Fruit fly (Drosophila melanogaster): ENCODE results near the gene Pdxk.

Gene Pdxk

DNA sequence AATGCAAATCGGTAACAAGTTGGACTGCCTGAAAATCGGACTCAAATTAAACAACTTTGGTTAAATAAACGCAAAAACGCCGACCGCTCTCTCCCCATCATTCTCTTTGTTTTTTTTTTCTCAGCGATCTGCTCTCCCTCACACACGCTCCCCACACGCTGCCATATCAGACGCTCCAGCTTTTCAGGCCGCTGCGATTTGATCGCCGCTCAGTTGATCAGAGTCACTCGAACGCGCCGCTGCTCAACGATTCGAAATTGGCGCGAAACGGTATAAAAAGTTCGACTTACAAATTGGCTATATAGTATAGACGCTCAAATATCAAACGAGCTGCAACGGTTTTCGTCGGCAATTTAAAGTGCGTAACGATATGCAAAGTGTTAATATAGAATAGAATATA is 19.9 kb upstream of the Pdxk start:
- TF ChIP-seq CG12768 (GFP tag; optimal IDR thresholded peaks at IDR 0.05) (peak; percentile 40), Mnt (GFP tag; optimal IDR thresholded peaks at IDR 0.05) (peak; percentile 30), Clk (GFP tag; optimal IDR thresholded peaks at IDR 0.05) (no peak), Hr96 (GFP tag; optimal IDR thresholded peaks at IDR 0.05) (peak; percentile 1)

dm6 chr3L:9340839-9341238 is 19.3 kb upstream of the Pdxk start:
- TF ChIP-seq Crg-1 (GFP tag; optimal IDR thresholded peaks at IDR 0.05) (no peak), CG12768 (GFP tag; optimal IDR thresholded peaks at IDR 0.05) (peak; percentile 2), cic (GFP tag; optimal IDR thresholded peaks at IDR 0.05) (peak; percentile 21)

- TF ChIP-seq CG33017 (tag; optimal IDR thresholded peaks at IDR 0.05) = no peak
- peak; percentile 42 for TF ChIP-seq CG12768 (GFP tag; optimal IDR thresholded peaks at IDR 0.05)
Observed at dm6 chr3L:9343963-9344362, 16.2 kb upstream of the Pdxk start.

DNA sequence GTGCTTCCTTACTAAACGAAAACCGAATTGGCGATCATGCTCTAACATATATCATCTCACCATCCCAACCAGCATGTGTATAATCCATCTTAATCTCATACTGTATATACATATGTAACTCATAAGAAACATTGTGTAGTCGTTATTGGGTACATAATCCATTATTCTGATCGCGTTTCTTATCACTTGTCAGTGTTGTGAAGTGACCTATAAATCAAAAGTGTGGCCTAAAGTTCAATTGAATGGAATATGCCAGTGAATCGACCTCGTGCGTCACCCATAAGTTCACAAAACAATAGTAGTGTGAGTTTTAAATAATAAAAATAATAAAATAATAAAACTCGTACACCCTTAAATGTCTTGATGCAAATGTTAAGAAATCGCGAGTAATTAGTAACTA is 15.0 kb upstream of the Pdxk start:
- TF ChIP-seq toe (GFP tag; optimal IDR thresholded peaks at IDR 0.05) (no peak), ovo (GFP tag; optimal IDR thresholded peaks at IDR 0.05) (no peak), cnc (optimal IDR thresholded peaks at IDR 0.05) (no peak), bab1 (GFP tag; optimal IDR thresholded peaks at IDR 0.05) (no peak), CG1620 (GFP tag; optimal IDR thresholded peaks at IDR 0.05) (no peak), cic (GFP tag; optimal IDR thresholded peaks at IDR 0.05) (no peak), CG33017 (tag; optimal IDR thresholded peaks at IDR 0.05) (no peak), Mnt (GFP tag; optimal IDR thresholded peaks at IDR 0.05) (no peak), CG7101 (tag; optimal IDR thresholded peaks at IDR 0.05) (no peak), Hr96 (GFP tag; optimal IDR thresholded peaks at IDR 0.05) (no peak), Crg-1 (GFP tag; optimal IDR thresholded peaks at IDR 0.05) (no peak)

DNA sequence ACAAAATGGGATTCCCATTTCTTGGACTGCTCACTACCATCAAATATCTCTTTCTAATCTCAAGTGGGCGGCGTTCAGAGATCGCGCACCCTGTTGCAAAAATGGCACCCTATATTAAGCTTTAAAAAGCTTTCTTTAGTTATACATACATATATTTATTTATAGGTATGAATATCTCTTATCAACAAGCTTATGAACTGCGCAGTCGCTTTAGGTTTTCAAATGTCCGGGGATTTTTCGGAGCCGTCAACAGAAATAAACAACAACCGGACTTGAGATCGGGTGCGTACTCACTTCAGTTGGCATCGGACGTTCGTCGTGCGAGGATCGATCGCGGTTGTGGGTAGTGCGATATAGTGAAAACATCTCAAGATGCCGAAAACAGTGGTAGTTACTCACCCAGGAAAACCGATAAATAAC is 10.8 kb upstream of the Pdxk start, which contains the start of gene PGRP-LF:
Gene PGRP-LF (plus strand): TSS at position 296 of the 420 bp plus-strand sequence.
- TF ChIP-seq Mnt (GFP tag; optimal IDR thresholded peaks at IDR 0.05) = peak; percentile 60
- no peak for TF ChIP-seq Crg-1 (GFP tag; optimal IDR thresholded peaks at IDR 0.05)
- peak; percentile 38 for TF ChIP-seq CG5204 (GFP tag; optimal IDR thresholded peaks at IDR 0.05)
- TF ChIP-seq CG14711 (tag; optimal IDR thresholded peaks at IDR 0.05) = no peak
- no peak for TF ChIP-seq ovo (GFP tag; optimal IDR thresholded peaks at IDR 0.05)
- TF ChIP-seq kay (GFP tag; ENCODE audit: borderline replicate concordance) = peak; percentile 99
- no peak for TF ChIP-seq pad (GFP tag; optimal IDR thresholded peaks at IDR 0.05)
- peak; percentile 24 for TF ChIP-seq bab1 (GFP tag; optimal IDR thresholded peaks at IDR 0.05)
- peak; percentile 92 for TF ChIP-seq cic (GFP tag; optimal IDR thresholded peaks at IDR 0.05)
- peak; percentile 74 for TF ChIP-seq CG33017 (tag; optimal IDR thresholded peaks at IDR 0.05)
- TF ChIP-seq cnc (optimal IDR thresholded peaks at IDR 0.05) = no peak
- TF ChIP-seq CG12768 (GFP tag; optimal IDR thresholded peaks at IDR 0.05) = peak; percentile 85
- no peak for TF ChIP-seq CG7045 (GFP tag; optimal IDR thresholded peaks at IDR 0.05)
- peak; percentile 54 for TF ChIP-seq CG7101 (tag; optimal IDR thresholded peaks at IDR 0.05)
- peak; percentile 36 for TF ChIP-seq Hr96 (GFP tag; optimal IDR thresholded peaks at IDR 0.05)
- no peak for TF ChIP-seq CG1620 (GFP tag; optimal IDR thresholded peaks at IDR 0.05)
- TF ChIP-seq toe (GFP tag; optimal IDR thresholded peaks at IDR 0.05) = peak; percentile 50
- peak; percentile 7 for TF ChIP-seq CG11617 (GFP tag; optimal IDR thresholded peaks at IDR 0.05)
- peak; percentile 5 for TF ChIP-seq Clk (GFP tag; optimal IDR thresholded peaks at IDR 0.05)
- no peak for TF ChIP-seq tj (GFP tag; optimal IDR thresholded peaks at IDR 0.05)

DNA sequence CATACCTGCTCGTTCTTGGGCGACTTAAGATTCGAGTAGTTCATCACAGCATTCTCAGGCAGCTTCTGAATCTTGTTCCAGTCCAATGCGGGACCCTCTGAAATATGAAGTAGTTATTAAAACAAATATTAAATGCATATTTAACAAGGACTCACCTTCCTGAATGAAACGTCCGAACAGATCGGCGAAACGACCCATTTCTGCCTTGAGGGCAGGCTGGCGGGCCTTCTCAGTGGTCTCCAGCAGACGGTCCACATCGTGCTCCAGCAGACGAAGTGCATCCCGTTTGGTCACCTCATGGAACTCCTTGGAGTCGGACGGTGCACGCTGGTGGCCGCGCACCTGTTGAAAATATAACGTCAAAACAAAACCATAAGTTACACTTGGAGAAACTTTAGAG is 6.4 kb upstream of the Pdxk start, which contains the start of gene CG32040:
Gene CG32040 (plus strand): TSS at position 301 of the 400 bp plus-strand sequence.
- no peak for TF ChIP-seq CG11617 (GFP tag; optimal IDR thresholded peaks at IDR 0.05)

dm6 chr3L:9355555-9355954 is 4.6 kb upstream of the Pdxk start:
- TF ChIP-seq cic (GFP tag; optimal IDR thresholded peaks at IDR 0.05) = peak; percentile 57
- no peak for TF ChIP-seq Clk (GFP tag; optimal IDR thresholded peaks at IDR 0.05)
- no peak for TF ChIP-seq CG33017 (tag; optimal IDR thresholded peaks at IDR 0.05)
- no peak for TF ChIP-seq CG12768 (GFP tag; optimal IDR thresholded peaks at IDR 0.05)
- no peak for TF ChIP-seq CG7101 (tag; optimal IDR thresholded peaks at IDR 0.05)
- no peak for TF ChIP-seq CG1620 (GFP tag; optimal IDR thresholded peaks at IDR 0.05)
- TF ChIP-seq tj (GFP tag; optimal IDR thresholded peaks at IDR 0.05) = no peak
- TF ChIP-seq CG7045 (GFP tag; optimal IDR thresholded peaks at IDR 0.05) = no peak
- no peak for TF ChIP-seq toe (GFP tag; optimal IDR thresholded peaks at IDR 0.05)
- TF ChIP-seq Hr96 (GFP tag; optimal IDR thresholded peaks at IDR 0.05) = no peak
- TF ChIP-seq cnc (optimal IDR thresholded peaks at IDR 0.05) = no peak
- TF ChIP-seq CG11617 (GFP tag; optimal IDR thresholded peaks at IDR 0.05) = no peak
- TF ChIP-seq pad (GFP tag; optimal IDR thresholded peaks at IDR 0.05) = no peak
- TF ChIP-seq Crg-1 (GFP tag; optimal IDR thresholded peaks at IDR 0.05) = no peak
- peak; percentile 3 for TF ChIP-seq Mnt (GFP tag; optimal IDR thresholded peaks at IDR 0.05)
- TF ChIP-seq CG5204 (GFP tag; optimal IDR thresholded peaks at IDR 0.05) = no peak
- TF ChIP-seq CG14711 (tag; optimal IDR thresholded peaks at IDR 0.05) = no peak
- no peak for TF ChIP-seq bab1 (GFP tag; optimal IDR thresholded peaks at IDR 0.05)
- TF ChIP-seq kay (GFP tag; ENCODE audit: borderline replicate concordance) = peak; percentile 83
- TF ChIP-seq ovo (GFP tag; optimal IDR thresholded peaks at IDR 0.05) = no peak

Measured in whole organism, adult.